Worm (Caenorhabditis elegans): ENCODE data around the gene gpd-1.

The gpd-1 gene

DNA sequence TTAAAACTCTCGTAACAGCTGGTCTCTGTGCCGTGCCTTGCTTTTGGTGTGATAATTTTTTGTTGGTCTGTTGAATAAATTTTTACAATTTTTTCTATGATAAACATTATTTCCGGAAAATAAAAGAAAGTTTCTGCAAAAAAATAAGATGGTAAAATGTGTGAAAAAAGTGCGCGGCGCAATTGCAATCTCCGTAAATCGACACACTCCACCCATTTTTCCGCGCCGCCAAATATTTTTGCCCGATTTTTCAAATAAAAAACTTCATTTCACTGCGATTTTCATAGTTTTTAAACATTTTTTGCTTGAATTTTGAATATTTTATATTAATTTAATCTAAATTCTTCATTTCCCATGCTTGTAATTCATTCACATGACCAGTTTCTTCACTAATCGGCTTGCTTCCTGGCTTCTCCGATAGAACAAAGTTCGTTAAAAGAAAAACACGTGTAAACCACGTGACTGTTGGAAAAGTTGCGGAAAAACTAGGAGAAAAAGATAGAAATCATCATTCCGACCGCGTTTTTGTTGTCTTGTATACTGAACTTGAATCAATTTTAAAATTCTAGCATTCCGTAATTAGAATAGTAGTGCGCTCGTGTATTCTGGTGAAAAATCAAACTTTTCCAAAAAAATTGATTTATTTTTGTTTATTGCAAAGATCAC, 5.8 kb upstream of the gpd-1 start (continued):
- TF ChIP-seq lsy-2 (tag; optimal IDR thresholded peaks at IDR 0.05) (peak; percentile 34 to 86), tra-1 (GFP tag; IDR thresholded peaks at IDR 0.05) (0 out of 2 replicates have a peak, but pooled peaks have one; percentile 18), unc-62 (GFP tag; optimal IDR thresholded peaks at IDR 0.05 in 1 of 2) (no peak), unc-62 (tag; optimal IDR thresholded peaks at IDR 0.05) (no peak), F10B5.3 (tag; optimal IDR thresholded peaks at IDR 0.05) (no peak), fos-1 (tag; optimal IDR thresholded peaks at IDR 0.05) (no peak), egl-43 (GFP tag; IDR thresholded peaks at IDR 0.05) (0 out of 2 replicates have a peak, but pooled peaks have one; percentile 25), rbr-2 (tag; optimal IDR thresholded peaks at IDR 0.05) (peak; percentile 67), zip-11 (GFP tag; IDR thresholded peaks at IDR 0.05) (no peak), dve-1 (tag; optimal IDR thresholded peaks at IDR 0.05; ENCODE audit: insufficient read depth) (peak; percentile 87), ZK337.2 (GFP tag; IDR thresholded peaks at IDR 0.05) (no peak), madf-5 (GFP tag; IDR thresholded peaks at IDR 0.05) (no peak), T26A8.4 (GFP tag; IDR thresholded peaks at IDR 0.05) (no peak), mdt-29 (GFP tag; IDR thresholded peaks at IDR 0.05) (no peak), dmd-6 (GFP tag; IDR thresholded peaks at IDR 0.05) (0 out of 2 replicates have a peak, but pooled peaks have one; percentile 24), F44E2.7 (GFP tag; IDR thresholded peaks at IDR 0.05) (no peak), daf-16 (GFP tag; optimal IDR thresholded peaks at IDR 0.05) (peak in 1 of 2 experiments; percentile 27), daf-16 (tag; optimal IDR thresholded peaks at IDR 0.05) (peak; percentile 70), hmg-1.1 (GFP tag; IDR thresholded peaks at IDR 0.05) (peak; percentile 47; the same call in 1 of the 2 replicates), nhr-6 (tag; optimal IDR thresholded peaks at IDR 0.05) (peak; percentile 9), dpl-1 (GFP tag; optimal IDR thresholded peaks at IDR 0.05) (peak; percentile 74), lin-13 (GFP tag; optimal IDR thresholded peaks at IDR 0.05) (no peak), madf-9 (GFP tag; conservative IDR thresholded peaks at IDR 0.05) (no peak), hlh-11 (tag; optimal IDR thresholded peaks at IDR 0.05) (peak; percentile 77), ctbp-1 (GFP tag; IDR thresholded peaks at IDR 0.05) (no peak), ZK546.5 (tag; optimal IDR thresholded peaks at IDR 0.05) (peak in 1 of 2 experiments; percentile 14), mdl-1 (tag; optimal IDR thresholded peaks at IDR 0.05) (peak in 1 of 2 experiments; percentile 48), mxl-3 (GFP tag; optimal IDR thresholded peaks at IDR 0.05) (peak; percentile 13), nhr-28 (tag; optimal IDR thresholded peaks at IDR 0.05) (peak; percentile 57), jun-1 (tag; optimal IDR thresholded peaks at IDR 0.05) (no peak), F49E8.2 (tag; optimal IDR thresholded peaks at IDR 0.05; ENCODE audit: borderline replicate concordance) (no peak)

DNA sequence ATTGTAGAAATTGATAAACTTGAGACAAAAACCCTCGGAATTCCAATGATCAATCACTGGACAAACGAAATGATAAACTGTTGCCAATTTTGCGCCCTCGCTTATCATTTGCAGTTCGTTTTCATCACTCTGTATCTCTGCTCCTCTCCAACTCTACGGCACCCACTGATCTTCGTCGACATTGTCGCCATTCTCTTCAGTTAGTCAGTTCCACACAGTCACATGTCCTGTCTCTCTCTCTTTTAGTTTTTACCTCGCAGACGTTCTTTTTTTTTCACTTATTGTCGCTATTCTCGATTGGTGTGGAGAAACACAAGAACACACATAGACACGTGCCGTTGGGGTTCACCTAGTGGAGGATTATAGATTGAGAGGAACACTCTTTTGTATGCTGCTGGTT, 4.9 kb upstream of the gpd-1 start:
- TF ChIP-seq ceh-20 (GFP tag; IDR thresholded peaks at IDR 0.05): peak; percentile 78
- TF ChIP-seq fos-1 (tag; optimal IDR thresholded peaks at IDR 0.05): no peak
- peak; percentile 25 for TF ChIP-seq lin-38 (GFP tag; IDR thresholded peaks at IDR 0.05)
- TF ChIP-seq F44E2.7 (GFP tag; IDR thresholded peaks at IDR 0.05): no peak
- peak; percentile 78 for TF ChIP-seq T20F7.1 (GFP tag; optimal IDR thresholded peaks at IDR 0.05)
- no peak for TF ChIP-seq zip-2 (tag; optimal IDR thresholded peaks at IDR 0.05)
- TF ChIP-seq unc-39 (tag; optimal IDR thresholded peaks at IDR 0.05): no peak
- no peak for TF ChIP-seq F10B5.3 (tag; optimal IDR thresholded peaks at IDR 0.05)
- peak; percentile 71 for TF ChIP-seq mxl-2 (GFP tag; conservative IDR thresholded peaks at IDR 0.05)
- TF ChIP-seq daf-16 (GFP tag; optimal IDR thresholded peaks at IDR 0.05): no peak
- TF ChIP-seq daf-16 (tag; optimal IDR thresholded peaks at IDR 0.05): peak; percentile 79
- TF ChIP-seq Y48G9A.11 (GFP tag; IDR thresholded peaks at IDR 0.05): no peak
- no peak for TF ChIP-seq ceh-62 (tag; optimal IDR thresholded peaks at IDR 0.05)
- no peak for TF ChIP-seq ZK337.2 (GFP tag; IDR thresholded peaks at IDR 0.05)
- TF ChIP-seq unc-130 (GFP tag; optimal IDR thresholded peaks at IDR 0.05): no peak
- TF ChIP-seq nhr-41 (GFP tag; IDR thresholded peaks at IDR 0.05): no peak
- TF ChIP-seq pqm-1 (tag; optimal IDR thresholded peaks at IDR 0.05): peak; percentile 77
- TF ChIP-seq cey-2 (tag; optimal IDR thresholded peaks at IDR 0.05; ENCODE audit: borderline replicate concordance, insufficient read depth): peak; percentile 85
- no peak for TF ChIP-seq lim-7 (GFP tag; IDR thresholded peaks at IDR 0.05)
- TF ChIP-seq mdl-1 (tag; optimal IDR thresholded peaks at IDR 0.05): peak; percentile 73 to 92
- TF ChIP-seq ceh-28 (tag; optimal IDR thresholded peaks at IDR 0.05): no peak
- TF ChIP-seq nhr-48 (tag; optimal IDR thresholded peaks at IDR 0.05): peak; percentile 91
- TF ChIP-seq dmd-8 (GFP tag; IDR thresholded peaks at IDR 0.05): no peak
- peak; percentile 60 for TF ChIP-seq spr-1 (tag; optimal IDR thresholded peaks at IDR 0.05)
- no peak for TF ChIP-seq sdz-12 (GFP tag; optimal IDR thresholded peaks at IDR 0.05)
- no peak for TF ChIP-seq ZK546.5 (tag; optimal IDR thresholded peaks at IDR 0.05)
- TF ChIP-seq lin-13 (GFP tag; optimal IDR thresholded peaks at IDR 0.05): no peak
- TF ChIP-seq zag-1 (tag; optimal IDR thresholded peaks at IDR 0.05): no peak

All from whole organism, L4 larva.